Worm (Caenorhabditis elegans) whole organism, mixed stage, embryonic: Measurements from ENCODE around the gene F35E8.7.

ENCODE experiments used
- M03D4.4 ChIP-seq: sonication (generic microtip); optimal IDR thresholded peaks from 2 replicates; lab custom pipeline; 2017; ENCODE audit warnings: mild to moderate bottlenecking, missing genetic modification characterization, missing compliant biosample characterization
- bed-3 ChIP-seq: fragments of 200-800 bp; sonication (Bioruptor generic); optimal IDR thresholded peaks from 3 replicates; lab custom pipeline; 2018; ENCODE audit warnings: mild to moderate bottlenecking, missing genetic modification characterization, moderate library complexity, missing compliant biosample characterization
- blmp-1 ChIP-seq: fragments of 150-350 bp; optimal IDR thresholded peaks from 2 replicates; lab custom pipeline; 2014; ENCODE audit warnings: missing biosample characterization, missing genetic modification characterization
- ceh-39 ChIP-seq: fragments of 150-350 bp; optimal IDR thresholded peaks from 2 replicates; lab custom pipeline; 2014; ENCODE audit warnings: missing biosample characterization, missing genetic modification characterization
- ceh-43 ChIP-seq: fragments of 200-800 bp; sonication (Bioruptor generic); optimal IDR thresholded peaks from 2 replicates; lab custom pipeline; 2018; ENCODE audit warnings: mild to moderate bottlenecking, missing genetic modification characterization, moderate library complexity, missing compliant biosample characterization
- ceh-83 ChIP-seq: fragments of 200-800 bp; sonication (Bioruptor generic); optimal IDR thresholded peaks from 2 replicates; lab custom pipeline; 2018; ENCODE audit warnings: mild to moderate bottlenecking, missing genetic modification characterization, missing compliant biosample characterization
- ces-1 ChIP-seq: fragments of 150-350 bp; optimal IDR thresholded peaks from 2 replicates; lab custom pipeline; 2014; ENCODE audit warnings: missing biosample characterization, missing genetic modification reagents, missing genetic modification characterization
- cnd-1 ChIP-seq: fragments of 200-800 bp; sonication (Bioruptor generic); optimal IDR thresholded peaks from 2 replicates; lab custom pipeline; 2018; ENCODE audit warnings: mild to moderate bottlenecking, missing genetic modification characterization, missing compliant biosample characterization
- drap-1 ChIP-seq: fragments of 200-800 bp; sonication (Bioruptor generic); optimal IDR thresholded peaks from 3 replicates; lab custom pipeline; 2018; ENCODE audit warnings: mild to moderate bottlenecking, missing genetic modification characterization, missing compliant biosample characterization
- elt-1 ChIP-seq: sonication (generic microtip); optimal IDR thresholded peaks from 2 replicates; lab custom pipeline; 2017; ENCODE audit warnings: missing genetic modification characterization, mild to moderate bottlenecking, missing compliant biosample characterization, antibody characterized with exemption, moderate library complexity, borderline replicate concordance; ENCODE audit not compliant: insufficient read depth
- elt-3 ChIP-seq: fragments of 150-350 bp; optimal IDR thresholded peaks from 2 replicates; lab custom pipeline; 2014; ENCODE audit warnings: missing biosample characterization, missing genetic modification characterization
- flh-1 ChIP-seq: fragments of 200-800 bp; sonication (Bioruptor generic); optimal IDR thresholded peaks from 2 replicates; lab custom pipeline; 2018; ENCODE audit warnings: mild to moderate bottlenecking, missing genetic modification characterization, moderate library complexity, missing compliant biosample characterization
- ham-2 ChIP-seq: fragments of 200-800 bp; sonication (Bioruptor generic); optimal IDR thresholded peaks from 2 replicates; lab custom pipeline; 2018; ENCODE audit warnings: mild to moderate bottlenecking, missing genetic modification characterization, missing compliant biosample characterization
- hlh-1 ChIP-seq: fragments of 150-350 bp; optimal IDR thresholded peaks from 2 replicates; lab custom pipeline; 2014; ENCODE audit warnings: missing biosample characterization, missing genetic modification reagents, missing genetic modification characterization
- lin-13 ChIP-seq: fragments of 150-350 bp; optimal IDR thresholded peaks from 2 replicates; lab custom pipeline; 2014; ENCODE audit warnings: missing biosample characterization, missing genetic modification characterization
- lin-32 ChIP-seq: fragments of 200-800 bp; sonication (Bioruptor generic); optimal IDR thresholded peaks from 2 replicates; lab custom pipeline; 2018; ENCODE audit warnings: mild to moderate bottlenecking, missing genetic modification characterization, missing compliant biosample characterization
- lsy-2 ChIP-seq: fragments of 150-350 bp; optimal IDR thresholded peaks from 2 replicates; lab custom pipeline; 2014; ENCODE audit warnings: missing biosample characterization, missing genetic modification characterization
- mab-5 ChIP-seq: fragments of 150-350 bp; optimal IDR thresholded peaks from 2 replicates; lab custom pipeline; 2014; ENCODE audit warnings: missing biosample characterization, missing genetic modification characterization
- mep-1 ChIP-seq: fragments of 150-350 bp; optimal IDR thresholded peaks from 2 replicates; lab custom pipeline; 2017; ENCODE audit warnings: missing biosample characterization, missing genetic modification reagents, missing genetic modification characterization, inconsistent platforms
- mls-2 ChIP-seq: sonication (generic microtip); optimal IDR thresholded peaks from 2 replicates; lab custom pipeline; 2016; ENCODE audit warnings: mild to moderate bottlenecking, missing genetic modification characterization, moderate library complexity, missing compliant biosample characterization
- nhr-12 ChIP-seq: fragments of 150-350 bp; optimal IDR thresholded peaks from 2 replicates; lab custom pipeline; 2014; ENCODE audit warnings: missing biosample characterization, missing genetic modification characterization
- nhr-2 ChIP-seq: fragments of 150-350 bp; optimal IDR thresholded peaks from 2 replicates; lab custom pipeline; 2014; ENCODE audit warnings: missing biosample characterization, missing genetic modification characterization
- nhr-237 ChIP-seq: fragments of 150-350 bp; optimal IDR thresholded peaks from 2 replicates; lab custom pipeline; 2014; ENCODE audit warnings: missing biosample characterization, missing genetic modification characterization
- nhr-28 ChIP-seq: fragments of 150-350 bp; optimal IDR thresholded peaks from 2 replicates; lab custom pipeline; 2014; ENCODE audit warnings: missing biosample characterization, missing genetic modification characterization
- nhr-76 ChIP-seq: sonication (generic microtip); optimal IDR thresholded peaks from 2 replicates; lab custom pipeline; 2017; ENCODE audit warnings: missing biosample characterization, missing genetic modification characterization
- pha-4 ChIP-seq: fragments of 150-350 bp; optimal IDR thresholded peaks from 2 replicates; lab custom pipeline; 2018; ENCODE audit warnings: missing biosample characterization, missing genetic modification reagents, missing genetic modification characterization
- sem-2 ChIP-seq: fragments of 200-800 bp; sonication (Bioruptor generic); optimal IDR thresholded peaks from 2 replicates; lab custom pipeline; 2018; ENCODE audit warnings: mild to moderate bottlenecking, missing genetic modification characterization, missing compliant biosample characterization
- snpc-4 ChIP-seq: fragments of 150-350 bp; optimal IDR thresholded peaks from 2 replicates; lab custom pipeline; 2014; ENCODE audit warnings: missing biosample characterization, missing genetic modification characterization
- sptf-1 ChIP-seq: sonication (generic microtip); optimal IDR thresholded peaks from 2 replicates; lab custom pipeline; 2017; ENCODE audit warnings: mild to moderate bottlenecking, missing genetic modification characterization, moderate library complexity, missing compliant biosample characterization
- tbx-8 ChIP-seq: fragments of 200-800 bp; sonication (Bioruptor generic); optimal IDR thresholded peaks from 2 replicates; lab custom pipeline; 2018; ENCODE audit warnings: mild to moderate bottlenecking, missing genetic modification characterization, moderate library complexity, missing compliant biosample characterization
- unc-120 ChIP-seq: sonication (generic microtip); optimal IDR thresholded peaks from 2 replicates; lab custom pipeline; 2017; ENCODE audit warnings: missing genetic modification characterization, missing compliant biosample characterization; ENCODE audit not compliant: poor library complexity, severe bottlenecking
- unc-39 ChIP-seq: fragments of 150-350 bp; optimal IDR thresholded peaks from 2 replicates; lab custom pipeline; 2014; ENCODE audit warnings: missing biosample characterization, missing genetic modification characterization
- unc-62 ChIP-seq: fragments of 150-350 bp; optimal IDR thresholded peaks from 2 replicates; lab custom pipeline; 2014; ENCODE audit warnings: missing biosample characterization, missing genetic modification reagents, missing genetic modification characterization
- zip-8 ChIP-seq: fragments of 150-350 bp; optimal IDR thresholded peaks from 2 replicates; lab custom pipeline; 2014; ENCODE audit warnings: missing biosample characterization, missing genetic modification characterization
- ztf-11 ChIP-seq: fragments of 150-350 bp; optimal IDR thresholded peaks from 2 replicates; lab custom pipeline; 2014; ENCODE audit warnings: missing biosample characterization, missing genetic modification characterization

The F35E8.7 gene

DNA sequence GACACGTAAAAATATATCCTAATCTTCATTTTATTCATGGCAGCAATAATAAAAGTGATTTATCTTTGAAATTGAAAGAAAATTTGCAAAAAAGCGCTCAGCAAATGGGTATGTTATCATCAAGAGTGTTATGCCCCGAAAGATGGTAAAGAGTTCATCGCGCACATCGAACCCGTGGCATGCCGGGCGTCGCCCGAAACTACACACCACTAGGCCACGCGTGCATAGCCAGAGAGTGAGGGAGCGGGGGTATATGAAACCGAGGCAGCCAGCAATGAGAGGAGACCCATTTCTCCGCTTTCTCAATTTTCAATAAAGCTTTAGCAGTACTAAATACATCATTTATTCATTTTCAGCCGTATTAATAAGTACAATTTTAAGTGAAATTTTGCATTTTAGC lies 40.1 kb upstream of the F35E8.7 start:
- TF ChIP-seq mep-1 (tag; lab: Kevin White, UChicago) (peak; percentile 71), unc-39 (tag; lab: Kevin White, UChicago) (peak; percentile 84), tbx-8 (GFP tag; lab: Kevin White, UChicago) (peak; percentile 99), ceh-43 (GFP tag; lab: Kevin White, UChicago) (peak; percentile 98), nhr-2 (tag; lab: Kevin White, UChicago) (no peak), bed-3 (GFP tag; lab: Kevin White, UChicago) (peak; percentile 98), ztf-11 (tag; lab: Kevin White, UChicago) (peak; percentile 82), lsy-2 (tag; lab: Kevin White, UChicago) (peak; percentile 52), mls-2 (tag; lab: Kevin White, UChicago) (peak; percentile 100), snpc-4 (tag; lab: Kevin White, UChicago) (no peak), sem-2 (GFP tag; lab: Kevin White, UChicago) (peak; percentile 97), nhr-12 (tag; lab: Kevin White, UChicago) (peak; percentile 71), elt-3 (tag; lab: Kevin White, UChicago) (no peak), nhr-237 (tag; lab: Kevin White, UChicago) (peak; percentile 63), unc-62 (GFP tag; lab: Kevin White, UChicago) (peak; percentile 85), lin-32 (GFP tag; lab: Kevin White, UChicago) (peak; percentile 99), pha-4 (tag; lab: Kevin White, UChicago) (peak; percentile 73), blmp-1 (tag; lab: Kevin White, UChicago) (no peak), lin-13 (peak; percentile 85), ham-2 (peak; percentile 99), nhr-28 (tag; lab: Kevin White, UChicago) (peak; percentile 92), elt-1 (tag; lab: Kevin White, UChicago) (peak; percentile 44), unc-120 (tag; lab: Kevin White, UChicago) (peak; percentile 99), mab-5 (tag; lab: Kevin White, UChicago) (no peak), nhr-76 (tag; lab: Kevin White, UChicago) (peak; percentile 68), ces-1 (GFP tag; lab: Kevin White, UChicago) (no peak), ceh-39 (tag; lab: Kevin White, UChicago) (peak; percentile 18), hlh-1 (peak; percentile 24), flh-1 (GFP tag; lab: Kevin White, UChicago) (peak; percentile 98), ceh-83 (GFP tag; lab: Kevin White, UChicago) (peak; percentile 100), M03D4.4 (peak; percentile 99), zip-8 (peak; percentile 3), sptf-1 (tag; lab: Kevin White, UChicago) (peak; percentile 99), cnd-1 (tag; lab: Kevin White, UChicago) (peak; percentile 99), drap-1 (GFP tag; lab: Kevin White, UChicago) (peak; percentile 100)

ce11 chrV:15876308-15876707 lies 37.5 kb upstream of the F35E8.7 start, which contains the start of gene nhr-102:
Gene nhr-102 (minus strand): TSS chrV:15876408.
- TF ChIP-seq ceh-83 (GFP tag; lab: Kevin White, UChicago) (no peak), unc-39 (tag; lab: Kevin White, UChicago) (no peak), hlh-1 (no peak)

ce11 chrV:15879508-15879907 lies 34.3 kb upstream of the F35E8.7 start, which contains the start of gene nhr-84:
Gene nhr-84 (minus strand): TSS chrV:15879608.
- no peak for TF ChIP-seq ceh-83 (GFP tag; lab: Kevin White, UChicago)
- no peak for TF ChIP-seq flh-1 (GFP tag; lab: Kevin White, UChicago)
- TF ChIP-seq nhr-2 (tag; lab: Kevin White, UChicago), result no peak
- no peak for TF ChIP-seq M03D4.4
- no peak for TF ChIP-seq cnd-1 (tag; lab: Kevin White, UChicago)
- no peak for TF ChIP-seq lin-32 (GFP tag; lab: Kevin White, UChicago)
- no peak for TF ChIP-seq nhr-28 (tag; lab: Kevin White, UChicago)
- no peak for TF ChIP-seq lsy-2 (tag; lab: Kevin White, UChicago)
- TF ChIP-seq unc-62 (GFP tag; lab: Kevin White, UChicago), result no peak
- TF ChIP-seq drap-1 (GFP tag; lab: Kevin White, UChicago), result no peak
- no peak for TF ChIP-seq snpc-4 (tag; lab: Kevin White, UChicago)
- TF ChIP-seq nhr-76 (tag; lab: Kevin White, UChicago), result no peak
